Worm (Caenorhabditis elegans) whole organism, early embryonic: ENCODE results near the gene nspg-14.

Experiments
- B0310.2 ChIP-seq: sonication (generic microtip); optimal IDR thresholded peaks from 2 replicates; lab custom pipeline; 2016; ENCODE audit warnings: mild to moderate bottlenecking, missing genetic modification characterization, missing compliant biosample characterization
- aly-1 ChIP-seq: sonication (generic microtip); optimal IDR thresholded peaks from 2 replicates; lab custom pipeline; 2016; ENCODE audit warnings: missing genetic modification characterization, missing compliant biosample characterization
- ama-1 ChIP-seq: fragments of 150-350 bp; optimal IDR thresholded peaks from 2 replicates; lab custom pipeline; 2014
- ceh-36 ChIP-seq: sonication (generic microtip); optimal IDR thresholded peaks from 2 replicates; lab custom pipeline; 2016; ENCODE audit warnings: missing genetic modification characterization, inconsistent platforms, missing compliant biosample characterization
- flt-1 ChIP-seq: fragments of 200-800 bp; sonication (Bioruptor generic); IDR thresholded peaks from 2 replicates; pipeline ENCODE4 v1.3.6; 2022; ENCODE audit warnings: missing genetic modification characterization, missing compliant biosample characterization
- pes-1 ChIP-seq: fragments of 200-800 bp; sonication (Bioruptor generic); IDR thresholded peaks from 2 replicates; pipeline ENCODE4 v1.3.6; 2022; ENCODE audit warnings: missing genetic modification reagents, missing genetic modification characterization, missing compliant biosample characterization
- sea-1 ChIP-seq: fragments of 200-800 bp; sonication (Bioruptor generic); conservative IDR thresholded peaks from 2 replicates; pipeline ENCODE4 v1.3.6; 2022; ENCODE audit warnings: missing genetic modification characterization, missing compliant biosample characterization

DNA sequence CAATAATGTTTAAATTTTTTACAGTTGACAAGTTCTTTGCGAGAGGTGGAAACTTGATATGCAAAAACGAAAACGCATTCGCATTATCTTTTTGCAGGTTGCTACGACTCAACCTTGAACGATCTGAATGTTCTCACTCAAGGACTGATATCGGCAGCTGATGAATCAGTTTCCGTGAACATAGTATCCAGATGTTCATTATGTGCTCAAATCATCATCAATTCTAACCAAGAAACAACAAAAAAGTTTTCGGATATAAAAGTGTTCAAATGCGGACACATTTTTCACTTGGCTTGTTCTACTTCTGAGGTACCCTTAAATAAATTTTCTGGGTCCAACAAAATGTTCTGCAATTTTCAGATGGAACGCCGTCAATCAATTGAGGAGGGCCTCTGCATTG is 36.3 kb downstream of the nspg-14 start:
- TF ChIP-seq aly-1 (tag; lab: Kevin White, UChicago) (no peak), flt-1 (GFP tag; lab: Robert Waterston, UW) (no peak), pes-1 (GFP tag; lab: Robert Waterston, UW) (no peak), ama-1 (lab: Kevin White, UChicago) (no peak), sea-1 (GFP tag; lab: Robert Waterston, UW) (no peak), B0310.2 (tag; lab: Kevin White, UChicago) (no peak), ceh-36 (tag; lab: Kevin White, UChicago) (no peak)
